Worm (Caenorhabditis elegans) whole organism, late embryonic: ENCODE results near the gene Y102A5C.40.

Experiments
- C08G9.2 ChIP-seq: sonication (generic microtip); optimal IDR thresholded peaks from 2 replicates; lab custom pipeline; 2016; ENCODE audit warnings: mild to moderate bottlenecking, missing genetic modification characterization, moderate library complexity, missing compliant biosample characterization
- C38D4.7 ChIP-seq: fragments of 200-800 bp; sonication (Bioruptor generic); optimal IDR thresholded peaks from 2 replicates; lab custom pipeline; 2018; ENCODE audit warnings: mild to moderate bottlenecking, missing genetic modification characterization, moderate library complexity, missing compliant biosample characterization
- K02D7.2 ChIP-seq: sonication (generic microtip); optimal IDR thresholded peaks from 2 replicates; lab custom pipeline; 2017; ENCODE audit warnings: mild to moderate bottlenecking, missing genetic modification characterization, missing compliant biosample characterization
- K09A11.1 ChIP-seq: sonication (generic microtip); optimal IDR thresholded peaks from 2 replicates; lab custom pipeline; 2017; ENCODE audit warnings: antibody characterized with exemption, mild to moderate bottlenecking, missing genetic modification characterization, missing compliant biosample characterization; ENCODE audit not compliant: insufficient read depth
- Y22D7AL.16 ChIP-seq: sonication (generic microtip); optimal IDR thresholded peaks from 2 replicates; lab custom pipeline; 2016; ENCODE audit warnings: missing genetic modification characterization, missing compliant biosample characterization
- ama-1 ChIP-seq: fragments of 150-350 bp; optimal IDR thresholded peaks from 2 replicates; lab custom pipeline; 2014
- ceh-22 ChIP-seq: sonication (generic microtip); optimal IDR thresholded peaks from 2 replicates; lab custom pipeline; 2017; ENCODE audit warnings: missing biosample characterization, missing genetic modification characterization
- ceh-30 ChIP-seq: fragments of 150-350 bp; optimal IDR thresholded peaks from 2 replicates; lab custom pipeline; 2014; ENCODE audit warnings: missing biosample characterization, missing genetic modification characterization
- ceh-31 ChIP-seq: sonication (generic microtip); optimal IDR thresholded peaks from 2 replicates; lab custom pipeline; 2016; ENCODE audit warnings: missing genetic modification characterization, missing compliant biosample characterization
- ceh-34 ChIP-seq: sonication (generic microtip); optimal IDR thresholded peaks from 2 replicates; lab custom pipeline; 2016; ENCODE audit warnings: mild to moderate bottlenecking, missing genetic modification characterization, missing compliant biosample characterization
- ceh-48 ChIP-seq: sonication (generic microtip); optimal IDR thresholded peaks from 2 replicates; lab custom pipeline; 2016; ENCODE audit warnings: missing genetic modification characterization, inconsistent platforms, missing compliant biosample characterization
- ceh-6 ChIP-seq: fragments of 200-800 bp; sonication (Bioruptor generic); optimal IDR thresholded peaks from 2 replicates; lab custom pipeline; 2018; ENCODE audit warnings: mild to moderate bottlenecking, missing genetic modification characterization, missing compliant biosample characterization
- dmd-4 ChIP-seq: sonication (generic microtip); optimal IDR thresholded peaks from 2 replicates; lab custom pipeline; 2016; ENCODE audit warnings: borderline replicate concordance, missing genetic modification characterization, missing compliant biosample characterization
- fax-1 ChIP-seq: sonication (generic microtip); optimal IDR thresholded peaks from 2 replicates; lab custom pipeline; 2016; ENCODE audit warnings: missing genotype, missing genetic modification characterization, missing compliant biosample characterization
- fkh-10 ChIP-seq: fragments of 150-350 bp; optimal IDR thresholded peaks from 2 replicates; lab custom pipeline; 2014; ENCODE audit warnings: missing biosample characterization, missing genetic modification reagents, missing genetic modification characterization
- fkh-6 ChIP-seq: sonication (generic microtip); optimal IDR thresholded peaks from 2 replicates; lab custom pipeline; 2016; ENCODE audit warnings: missing genetic modification characterization, missing compliant biosample characterization
- hlh-15 ChIP-seq: sonication (generic microtip); optimal IDR thresholded peaks from 2 replicates; lab custom pipeline; 2016; ENCODE audit warnings: missing genetic modification characterization, missing compliant biosample characterization
- hlh-30 ChIP-seq: sonication (generic microtip); optimal IDR thresholded peaks from 2 replicates; lab custom pipeline; 2017; ENCODE audit warnings: antibody characterized with exemption, missing genetic modification characterization, missing compliant biosample characterization; ENCODE audit not compliant: insufficient read depth
- hlh-6 ChIP-seq: sonication (generic microtip); optimal IDR thresholded peaks from 2 replicates; lab custom pipeline; 2016; ENCODE audit warnings: missing genotype, missing genetic modification characterization, missing compliant biosample characterization
- madf-2 ChIP-seq: sonication (generic microtip); optimal IDR thresholded peaks from 2 replicates; lab custom pipeline; 2017; ENCODE audit warnings: missing genetic modification characterization, missing compliant biosample characterization
- mec-3 ChIP-seq: sonication (generic microtip); optimal IDR thresholded peaks from 2 replicates; lab custom pipeline; 2016; ENCODE audit warnings: borderline replicate concordance, missing genetic modification characterization, missing compliant biosample characterization
- nfya-1 ChIP-seq: sonication (generic microtip); optimal IDR thresholded peaks from 2 replicates; lab custom pipeline; 2017; ENCODE audit warnings: missing genetic modification characterization, mild to moderate bottlenecking, missing compliant biosample characterization, antibody characterized with exemption, moderate library complexity
- nhr-232 ChIP-seq: sonication (generic microtip); optimal IDR thresholded peaks from 2 replicates; lab custom pipeline; 2016; ENCODE audit warnings: missing genetic modification characterization, missing compliant biosample characterization
- npax-4 ChIP-seq: sonication (generic microtip); optimal IDR thresholded peaks from 2 replicates; lab custom pipeline; 2016; ENCODE audit warnings: missing genetic modification characterization, missing compliant biosample characterization
- odd-2 ChIP-seq: sonication (generic microtip); optimal IDR thresholded peaks from 2 replicates; lab custom pipeline; 2017; ENCODE audit warnings: antibody characterized with exemption, mild to moderate bottlenecking, missing genetic modification characterization, missing compliant biosample characterization
- pag-3 ChIP-seq: sonication (generic microtip); optimal IDR thresholded peaks from 2 replicates; lab custom pipeline; 2016; ENCODE audit warnings: missing compliant biosample characterization, missing genetic modification characterization, borderline replicate concordance
- pat-9 ChIP-seq: fragments of 200-800 bp; sonication (Bioruptor generic); optimal IDR thresholded peaks from 2 replicates; lab custom pipeline; 2018; ENCODE audit warnings: mild to moderate bottlenecking, missing genetic modification characterization, moderate library complexity, missing compliant biosample characterization
- pax-1 ChIP-seq: fragments of 150-350 bp; optimal IDR thresholded peaks from 2 replicates; lab custom pipeline; 2014; ENCODE audit warnings: missing biosample characterization, missing genetic modification characterization
- pqm-1 ChIP-seq: sonication (generic microtip); optimal IDR thresholded peaks from 2 replicates; lab custom pipeline; 2016; ENCODE audit warnings: missing genetic modification characterization, missing compliant biosample characterization
- pros-1 ChIP-seq: fragments of 150-350 bp; optimal IDR thresholded peaks from 2 replicates; lab custom pipeline; 2014; ENCODE audit warnings: missing biosample characterization, missing genetic modification reagents, missing genetic modification characterization
- sdc-2 ChIP-seq: sonication (generic microtip); optimal IDR thresholded peaks from 2 replicates; lab custom pipeline; 2016; ENCODE audit warnings: missing genotype, missing genetic modification characterization, missing compliant biosample characterization
- sox-2 ChIP-seq: fragments of 200-800 bp; sonication (Bioruptor generic); IDR thresholded peaks from 2 replicates; pipeline ENCODE4 v1.3.6; 2022; ENCODE audit warnings: missing genetic modification reagents, missing genetic modification characterization, missing compliant biosample characterization
- tbx-2 ChIP-seq: sonication (generic microtip); optimal IDR thresholded peaks from 2 replicates; lab custom pipeline; 2016; ENCODE audit warnings: missing genetic modification characterization, missing compliant biosample characterization
- unc-55 ChIP-seq: sonication (generic microtip); optimal IDR thresholded peaks from 2 replicates; lab custom pipeline; 2017; ENCODE audit warnings: missing biosample characterization, missing genetic modification reagents, missing genetic modification characterization

Y102A5C.40 gene

DNA sequence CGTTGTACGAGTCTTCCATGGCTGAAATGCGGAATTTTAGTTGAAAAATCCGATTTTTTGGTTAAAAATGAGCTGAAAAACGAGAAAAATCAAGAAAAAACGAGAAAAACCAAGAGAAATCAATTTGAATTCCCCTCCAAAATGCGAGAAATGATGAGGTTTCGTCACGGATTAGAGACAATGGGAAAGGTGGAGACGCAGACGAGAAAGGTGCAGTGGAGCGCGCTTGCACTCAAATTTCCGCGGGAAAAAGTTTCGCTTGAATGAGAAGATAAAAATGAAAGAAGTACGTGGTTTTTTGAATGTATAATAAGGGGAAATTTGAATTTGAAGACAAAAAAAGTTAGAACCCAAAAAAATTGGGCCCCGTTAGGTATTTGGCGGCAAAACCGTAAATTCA lies 21.3 kb downstream of the Y102A5C.40 start, which contains the start of gene efl-1 (continued):
- TF ChIP-seq ceh-6 (GFP tag; lab: Kevin White, UChicago) (no peak), nfya-1 (peak; percentile 86), ceh-34 (tag; lab: Kevin White, UChicago) (peak; percentile 56), ceh-48 (tag; lab: Kevin White, UChicago) (peak; percentile 9)
- TF ChIP-seq, all 69 proteins: peak for 20

DNA sequence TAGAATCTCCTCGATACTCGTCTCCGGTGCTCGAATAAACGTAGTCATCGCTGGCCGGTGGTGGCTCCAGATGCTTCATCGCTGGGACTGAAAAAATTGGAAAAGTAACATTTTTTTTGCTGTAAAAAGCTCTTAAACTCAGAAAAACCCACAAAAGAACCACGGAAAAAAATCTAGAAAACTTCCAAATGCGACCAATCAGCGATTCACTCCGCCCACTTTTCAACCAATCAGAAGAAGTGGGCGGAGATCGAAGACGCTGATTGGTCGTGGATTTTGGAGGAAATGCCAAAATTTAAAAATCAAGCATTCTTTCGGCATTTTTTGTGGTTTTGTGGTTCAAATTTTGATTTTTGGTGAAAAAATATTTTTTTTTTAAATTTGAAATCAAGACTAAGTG lies 28.0 kb downstream of the Y102A5C.40 start:
- TF ChIP-seq nfya-1 (peak; percentile 84), odd-2 (tag; lab: Kevin White, UChicago) (no peak)
- TF ChIP-seq, all 69 proteins: peak for 1

DNA sequence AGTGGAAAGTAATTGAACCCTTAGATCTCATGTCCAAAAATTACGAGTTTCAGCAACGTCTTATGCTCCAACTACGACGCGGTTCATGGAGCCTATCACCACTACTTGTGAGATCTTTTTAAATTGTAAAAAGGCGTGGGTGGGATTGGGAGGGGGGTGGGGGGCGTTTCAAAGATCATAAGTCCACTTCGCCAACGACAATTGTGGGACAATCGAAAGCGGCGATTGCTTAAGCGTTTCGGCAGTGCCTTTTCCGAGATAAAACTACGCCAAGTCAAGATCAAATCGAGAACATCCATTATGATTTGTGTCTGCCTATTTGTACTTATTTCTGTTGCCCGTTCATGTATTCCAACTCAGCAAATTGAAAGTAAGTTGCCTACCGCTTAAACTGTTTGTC lies 30.7 kb downstream of the Y102A5C.40 start, which contains the start of gene clec-239:
Gene clec-239, plus strand, starts transcription at position 301 of the 400 bp plus-strand sequence.
- TF ChIP-seq fkh-6 (tag; lab: Kevin White, UChicago) (no peak), sox-2 (GFP tag; lab: Robert Waterston, UW) (no peak), pag-3 (tag; lab: Kevin White, UChicago) (no peak), unc-55 (GFP tag; lab: Kevin White, UChicago) (no peak), K09A11.1 (tag; lab: Kevin White, UChicago) (no peak), hlh-30 (tag; lab: Kevin White, UChicago) (no peak), nfya-1 (no peak), pros-1 (no peak), fkh-10 (GFP tag; lab: Kevin White, UChicago) (no peak), K02D7.2 (no peak), fax-1 (no peak), hlh-6 (tag; lab: Kevin White, UChicago) (no peak), ceh-22 (tag; lab: Kevin White, UChicago) (no peak), pqm-1 (tag; lab: Kevin White, UChicago) (no peak)

DNA sequence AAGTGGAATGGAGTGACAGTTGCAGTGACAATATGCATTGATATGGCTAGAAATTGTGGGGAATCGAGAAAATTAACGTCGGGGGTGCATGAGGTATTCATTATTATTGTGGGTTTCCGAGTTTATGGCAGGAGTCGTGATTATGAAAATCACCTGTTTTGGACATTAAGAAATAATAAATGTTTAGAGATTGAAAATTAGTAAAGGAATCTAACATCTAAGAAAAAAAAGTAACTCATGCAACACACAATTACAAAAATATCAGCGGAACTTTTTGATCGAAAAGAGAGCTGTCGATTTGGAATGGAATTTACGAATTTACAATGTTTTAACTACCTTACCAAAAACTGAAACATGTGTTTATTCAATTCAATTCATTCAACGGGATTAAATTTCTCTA lies 32.2 kb downstream of the Y102A5C.40 start, which contains the start of gene srh-206:
Gene srh-206, minus strand, starts transcription at position 101 of the 400 bp plus-strand sequence.
- TF ChIP-seq pat-9 (no peak), pax-1 (no peak), ama-1 (lab: Kevin White, UChicago) (no peak), nhr-232 (tag; lab: Kevin White, UChicago) (no peak), sdc-2 (tag; lab: Kevin White, UChicago) (no peak), nfya-1 (no peak), npax-4 (tag; lab: Kevin White, UChicago) (no peak), pqm-1 (tag; lab: Kevin White, UChicago) (no peak), fax-1 (no peak), dmd-4 (no peak), tbx-2 (tag; lab: Kevin White, UChicago) (no peak), hlh-15 (no peak), K02D7.2 (no peak), ceh-34 (tag; lab: Kevin White, UChicago) (no peak), Y22D7AL.16 (no peak), madf-2 (tag; lab: Kevin White, UChicago) (no peak), C08G9.2 (no peak)

DNA sequence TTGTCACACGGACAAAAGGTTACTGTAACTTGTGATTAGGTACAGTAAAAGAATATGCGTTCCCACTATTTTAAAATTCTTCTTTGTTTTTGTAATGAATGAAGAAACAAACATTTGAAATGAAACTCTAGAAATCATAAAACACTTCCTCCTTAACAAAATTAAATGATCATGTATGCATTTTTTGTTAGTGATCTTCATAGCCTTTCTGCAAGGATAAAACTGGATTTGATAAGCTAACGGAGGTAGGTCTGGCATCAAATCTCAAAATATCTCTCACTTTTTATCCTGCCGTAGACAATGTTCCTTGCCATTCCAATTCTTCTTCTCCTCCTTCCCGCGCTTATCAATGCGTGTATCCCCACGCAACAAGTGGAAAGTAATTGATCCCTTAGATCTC lies 35.4 kb downstream of the Y102A5C.40 start, which contains the start of gene clec-238:
Gene clec-238, plus strand, starts transcription at position 301 of the 400 bp plus-strand sequence.
- TF ChIP-seq ceh-30 (tag; lab: Kevin White, UChicago) (no peak), C38D4.7 (GFP tag; lab: Kevin White, UChicago) (no peak), ceh-34 (tag; lab: Kevin White, UChicago) (no peak), ceh-31 (tag; lab: Kevin White, UChicago) (no peak), pag-3 (tag; lab: Kevin White, UChicago) (no peak), fkh-10 (GFP tag; lab: Kevin White, UChicago) (no peak), C08G9.2 (no peak), mec-3 (tag; lab: Kevin White, UChicago) (no peak)
